Fruit fly (Drosophila melanogaster): ENCODE results near the gene obst-H.
A peak's percentile ranks its signal among the peaks of the same experiment; 100 is the strongest.

Gene obst-H

DNA sequence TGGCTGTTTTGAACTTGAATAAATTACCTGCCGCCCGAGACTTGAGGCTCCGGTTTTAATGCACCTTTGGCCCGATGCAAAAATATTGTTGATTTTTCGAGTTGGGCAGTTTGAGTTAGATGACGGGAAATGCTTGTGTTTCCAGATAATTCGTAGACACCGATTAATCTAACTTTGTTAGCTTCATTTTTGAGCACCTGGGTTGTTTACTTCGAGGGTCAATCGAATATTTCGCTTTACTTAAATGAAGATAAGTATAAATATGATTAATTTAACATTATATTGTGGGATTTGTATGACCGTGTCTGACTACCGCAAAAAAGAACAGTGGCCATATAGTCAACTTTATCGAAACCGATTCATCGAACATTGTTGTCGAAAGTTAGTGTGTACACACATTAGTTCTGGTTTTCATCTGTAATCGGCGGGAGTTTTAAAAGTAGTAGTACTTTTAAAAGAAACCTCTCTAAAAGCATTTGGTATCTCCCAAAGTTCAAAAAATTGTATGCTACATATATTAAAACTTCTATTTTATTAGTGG lies 5.2 kb downstream of the obst-H start, which contains the start of gene CG7945 (continued):
- TF ChIP-seq h (optimal IDR thresholded peaks at IDR 0.05) (no peak), CG12071 (GFP tag; optimal IDR thresholded peaks at IDR 0.05) (no peak), bcd (GFP tag; optimal IDR thresholded peaks at IDR 0.05) (no peak), CG7556 (GFP tag; optimal IDR thresholded peaks at IDR 0.05) (no peak), CG12659 (GFP tag; optimal IDR thresholded peaks at IDR 0.05) (peak; percentile 68), grn (GFP tag; optimal IDR thresholded peaks at IDR 0.05) (no peak), CG4820 (GFP tag; optimal IDR thresholded peaks at IDR 0.05) (no peak), YL-1 (GFP tag; optimal IDR thresholded peaks at IDR 0.05) (peak; percentile 72), CkIIα-i1 (GFP tag; IDR thresholded peaks at IDR 0.05) (no peak), Gsc (GFP tag; IDR thresholded peaks at IDR 0.05) (no peak), Med (GFP tag) (peak; percentile 59), phol (tag; optimal IDR thresholded peaks at IDR 0.05) (peak; percentile 10), nerfin-2 (GFP tag; IDR thresholded peaks at IDR 0.05; ENCODE audit: partially characterized antibody) (peak; percentile 73; the same call in 1 of the 2 replicates), CG10366 (GFP tag; IDR thresholded peaks at IDR 0.05) (no peak), CG10979 (tag; optimal IDR thresholded peaks at IDR 0.05) (no peak), Atf-2 (GFP tag; optimal IDR thresholded peaks at IDR 0.05) (no peak), Nf-YC (tag; optimal IDR thresholded peaks at IDR 0.05) (peak; percentile 24), CG34224 (GFP tag; IDR thresholded peaks at IDR 0.05; ENCODE audit: partially characterized antibody) (peak; percentile 72), Doc3 (GFP tag; IDR thresholded peaks at IDR 0.05; ENCODE audit: partially characterized antibody) (peak; percentile 48; the same call in 2 of the 3 replicates), trem (tag; optimal IDR thresholded peaks at IDR 0.05) (peak; percentile 70), chinmo (GFP tag; IDR thresholded peaks at IDR 0.05; ENCODE audit: partially characterized antibody) (0 out of 4 replicates have a peak, but pooled peaks have one; percentile 54), eyg (GFP tag; optimal IDR thresholded peaks at IDR 0.05) (no peak), B-H2 (GFP tag; optimal IDR thresholded peaks at IDR 0.05) (peak; percentile 22), Ptx1 (GFP tag; IDR thresholded peaks at IDR 0.05) (no peak), oc (tag; optimal IDR thresholded peaks at IDR 0.05) (no peak), BEAF-32 (GFP tag; optimal IDR thresholded peaks at IDR 0.05) (peak; percentile 65), knrl (GFP tag; IDR thresholded peaks at IDR 0.05; ENCODE audit: partially characterized antibody) (no peak; the same call in 2 of the 3 replicates)

DNA sequence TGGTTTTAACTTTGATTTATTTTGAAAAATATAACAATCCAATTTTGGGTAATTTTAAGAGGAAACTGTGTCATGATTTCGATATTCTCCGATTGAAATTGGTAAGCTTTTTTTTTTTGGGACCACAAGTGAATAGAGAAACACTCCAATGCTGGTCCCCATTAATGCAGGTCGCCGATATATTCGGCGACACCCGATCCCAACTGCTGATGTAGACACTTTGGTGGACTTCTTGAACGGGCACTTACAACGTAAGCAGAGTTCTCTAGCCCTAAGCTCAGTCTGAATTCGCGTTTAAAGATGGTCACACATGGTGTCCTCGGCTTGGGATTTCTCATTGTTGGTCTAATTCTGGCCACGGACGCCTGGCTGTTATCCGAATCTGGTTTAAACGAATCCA lies 8.7 kb downstream of the obst-H start, which contains the start of gene yellow-k:
yellow-k (plus strand) TSS at position 301 of the 400 bp plus-strand sequence.
- no peak for TF ChIP-seq Bgb (GFP tag; IDR thresholded peaks at IDR 0.05; ENCODE audit: partially characterized antibody)
- no peak for TF ChIP-seq CG4404 (GFP tag; IDR thresholded peaks at IDR 0.05)
- no peak for TF ChIP-seq CG2875 (GFP tag; optimal IDR thresholded peaks at IDR 0.05)
- no peak for TF ChIP-seq lola (GFP tag; optimal IDR thresholded peaks at IDR 0.05)
- TF ChIP-seq dimm (GFP tag; IDR thresholded peaks at IDR 0.05), result no peak
- no peak for TF ChIP-seq Taf1 (GFP tag; IDR thresholded peaks at IDR 0.05)
- no peak for TF ChIP-seq Xbp1 (GFP tag; optimal IDR thresholded peaks at IDR 0.05)
- TF ChIP-seq tll (GFP tag; optimal IDR thresholded peaks at IDR 0.05), result no peak

DNA sequence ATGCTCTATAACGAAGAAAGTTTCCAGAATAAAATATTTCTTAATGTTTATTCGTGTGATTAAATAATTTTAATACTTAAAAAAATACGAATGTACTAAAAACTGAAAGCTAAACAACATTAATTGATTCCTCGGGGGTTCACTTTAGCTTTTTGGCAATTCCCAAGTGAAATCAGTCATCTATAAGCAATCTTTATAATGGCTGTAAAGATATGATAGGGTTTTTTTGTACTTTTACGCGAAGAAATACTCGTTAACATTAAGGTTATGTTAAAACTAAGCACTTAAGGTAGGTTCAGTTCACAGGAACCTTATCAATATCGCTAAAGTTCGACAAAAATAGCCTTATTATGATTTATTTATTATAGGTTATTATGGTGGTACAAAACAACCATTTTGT lies 9.1 kb downstream of the obst-H start:
- TF ChIP-seq CG34376 (GFP tag; optimal IDR thresholded peaks at IDR 0.05) (peak; percentile 62), sens (GFP tag) (peak; percentile 57), CG2678 (tag; optimal IDR thresholded peaks at IDR 0.05) (peak; percentile 66), Meics (GFP tag; optimal IDR thresholded peaks at IDR 0.05) (peak; percentile 10), BtbVII (GFP tag; optimal IDR thresholded peaks at IDR 0.05) (peak; percentile 22), CG13123 (GFP tag; optimal IDR thresholded peaks at IDR 0.05) (no peak), sug (tag; optimal IDR thresholded peaks at IDR 0.05) (peak; percentile 54), exex (tag; optimal IDR thresholded peaks at IDR 0.05) (peak; percentile 94), bigmax (GFP tag; optimal IDR thresholded peaks at IDR 0.05) (peak; percentile 74), CG17328 (GFP tag; IDR thresholded peaks at IDR 0.05) (no peak)

All from whole organism, embryonic.